Fruit fly (Drosophila melanogaster): ENCODE measurements around the gene CG9784.

CG9784 gene

DNA sequence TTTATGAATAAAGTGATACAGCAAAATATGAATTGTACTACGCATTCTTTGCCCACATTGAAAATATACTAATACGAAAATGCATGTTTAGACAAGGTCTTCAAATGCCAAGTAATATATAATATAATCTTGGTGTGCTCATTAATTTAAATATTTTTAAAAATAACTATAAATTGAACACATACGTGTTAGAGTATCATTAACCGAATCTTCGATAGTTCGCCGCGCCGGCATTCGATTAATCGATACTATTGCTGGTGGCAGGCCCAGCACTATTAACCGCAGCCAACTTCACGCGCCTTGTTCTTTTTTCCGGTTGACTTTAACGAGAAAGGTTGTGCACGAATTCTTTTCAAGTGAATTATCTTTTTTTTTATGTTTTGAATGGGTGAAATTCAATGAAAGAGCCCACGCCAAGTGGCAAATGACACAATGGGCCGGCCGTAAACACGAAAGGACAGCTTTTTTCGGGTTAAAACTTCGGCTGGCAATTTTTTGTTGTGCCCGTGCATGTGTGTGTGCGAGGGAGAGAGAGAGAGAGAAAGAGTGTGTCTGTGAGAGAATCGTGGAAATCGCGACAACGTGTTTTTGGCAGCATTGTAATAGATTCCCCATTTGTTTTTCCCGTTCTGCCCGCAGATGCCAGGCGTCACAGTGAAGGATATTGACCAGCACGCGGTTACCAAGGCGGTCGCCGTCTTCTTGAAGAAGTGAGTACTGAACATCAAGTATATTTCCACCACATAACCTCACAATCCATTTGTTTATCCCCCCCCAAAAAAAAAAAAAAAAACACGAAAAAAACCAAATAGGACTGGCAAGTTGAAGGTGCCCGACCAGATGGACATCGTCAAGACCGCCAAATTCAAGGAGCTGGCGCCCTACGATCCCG, 38.8 kb upstream of the CG9784 start, which contains the start of gene RpS19a (continued):
- TF ChIP-seq CG1233 (GFP tag; optimal IDR thresholded peaks at IDR 0.05) (peak; percentile 93), BEAF-32 (GFP tag; optimal IDR thresholded peaks at IDR 0.05) (peak; percentile 82), CG10654 (GFP tag; optimal IDR thresholded peaks at IDR 0.05) (peak; percentile 12), esg (GFP tag; conservative IDR thresholded peaks at IDR 0.05) (no peak), oc (tag; optimal IDR thresholded peaks at IDR 0.05) (no peak), az2 (GFP tag; optimal IDR thresholded peaks at IDR 0.05) (peak; percentile 35), CG14860 (GFP tag; IDR thresholded peaks at IDR 0.05; ENCODE audit: partially characterized antibody) (0 out of 3 replicates have a peak, but pooled peaks have one; percentile 34), otp (GFP tag; IDR thresholded peaks at IDR 0.05) (peak; percentile 92), CG4424 (GFP tag; optimal IDR thresholded peaks at IDR 0.05) (peak; percentile 76), HLHmδ (GFP tag; optimal IDR thresholded peaks at IDR 0.05) (peak; percentile 97), maf-S (GFP tag; optimal IDR thresholded peaks at IDR 0.05) (no peak), nerfin-2 (GFP tag; IDR thresholded peaks at IDR 0.05; ENCODE audit: partially characterized antibody) (no peak), CG4707 (GFP tag; optimal IDR thresholded peaks at IDR 0.05) (peak; percentile 88), unc-4 (GFP tag; IDR thresholded peaks at IDR 0.05; ENCODE audit: partially characterized antibody) (no peak), pzg (GFP tag; optimal IDR thresholded peaks at IDR 0.05) (no peak), CG3995 (GFP tag; optimal IDR thresholded peaks at IDR 0.05) (peak; percentile 25), D19B (GFP tag; optimal IDR thresholded peaks at IDR 0.05) (peak; percentile 58), Max (GFP tag; optimal IDR thresholded peaks at IDR 0.05) (peak; percentile 42), pum (GFP tag; optimal IDR thresholded peaks at IDR 0.05) (no peak), knrl (GFP tag; IDR thresholded peaks at IDR 0.05; ENCODE audit: partially characterized antibody) (peak; percentile 43; the same call in 2 of the 3 replicates), D (optimal IDR thresholded peaks at IDR 0.05) (no peak), D (GFP tag; optimal IDR thresholded peaks at IDR 0.05) (peak; percentile 66), CG3847 (GFP tag; IDR thresholded peaks at IDR 0.05) (peak; percentile 59), CG1529 (GFP tag; optimal IDR thresholded peaks at IDR 0.05) (peak; percentile 81), CG8478 (optimal IDR thresholded peaks at IDR 0.05) (no peak), CG15269 (tag; optimal IDR thresholded peaks at IDR 0.05) (peak; percentile 74), CG8924 (tag; optimal IDR thresholded peaks at IDR 0.05) (peak; percentile 51), Scr (GFP tag; IDR thresholded peaks at IDR 0.05; ENCODE audit: partially characterized antibody) (peak; percentile 66; the same call in 1 of the 2 replicates), CG3163 (GFP tag; optimal IDR thresholded peaks at IDR 0.05) (peak; percentile 29), CG4360 (GFP tag; IDR thresholded peaks at IDR 0.05) (peak; percentile 33; the same call in 1 of the 2 replicates), CG4282 (GFP tag; optimal IDR thresholded peaks at IDR 0.05) (no peak), da (GFP tag; optimal IDR thresholded peaks at IDR 0.05) (no peak), tna (GFP tag; IDR thresholded peaks at IDR 0.05; ENCODE audit: partially characterized antibody) (no peak), so (GFP tag; IDR thresholded peaks at IDR 0.05) (peak; percentile 75), CG10959 (GFP tag; IDR thresholded peaks at IDR 0.05) (peak; percentile 66), eyg (GFP tag; optimal IDR thresholded peaks at IDR 0.05) (peak; percentile 46), p53 (GFP tag; optimal IDR thresholded peaks at IDR 0.05) (no peak), gce (GFP tag; IDR thresholded peaks at IDR 0.05) (peak; percentile 84), Xrp1 (GFP tag; IDR thresholded peaks at IDR 0.05) (no peak), CG15073 (GFP tag; optimal IDR thresholded peaks at IDR 0.05) (no peak), Trl (optimal IDR thresholded peaks at IDR 0.05) (peak in 1 of 2 experiments; percentile 56), Trl (GFP tag; optimal IDR thresholded peaks at IDR 0.05) (peak; percentile 58), tgo (GFP tag; IDR thresholded peaks at IDR 0.05) (peak; percentile 51; the same call in 2 of the 3 replicates), wek (GFP tag; optimal IDR thresholded peaks at IDR 0.05) (peak; percentile 89), CG1792 (GFP tag; optimal IDR thresholded peaks at IDR 0.05) (no peak), CG2116 (GFP tag; optimal IDR thresholded peaks at IDR 0.05) (peak; percentile 70), dan (GFP tag; IDR thresholded peaks at IDR 0.05) (no peak), MESR4 (GFP tag; optimal IDR thresholded peaks at IDR 0.05) (peak; percentile 98), danr (GFP tag; IDR thresholded peaks at IDR 0.05) (0 out of 2 replicates have a peak, but pooled peaks have one; percentile 14)
